Fruit fly (Drosophila melanogaster) whole organism, embryonic: Measurements from ENCODE around the gene isoQC.

ENCODE experiments used
- Atf3 ChIP-seq: fragments of 200-800 bp; sonication (Bioruptor generic); optimal IDR thresholded peaks from 3 replicates; lab custom pipeline; 2016; ENCODE audit warnings: missing biosample characterization, missing genetic modification characterization
- BtbVII ChIP-seq: fragments of 200-800 bp; sonication (Bioruptor generic); optimal IDR thresholded peaks from 3 replicates; lab custom pipeline; 2017; ENCODE audit warnings: missing biosample characterization, mild to moderate bottlenecking, missing genetic modification characterization
- CG10209 ChIP-seq: fragments of 200-800 bp; sonication (Bioruptor generic); optimal IDR thresholded peaks from 3 replicates; lab custom pipeline; 2017; ENCODE audit warnings: missing biosample characterization, mild to moderate bottlenecking, missing genetic modification characterization, missing genetic modification reagents
- CG11085 ChIP-seq: fragments of 200-800 bp; sonication (Bioruptor generic); IDR thresholded peaks from 2 replicates; pipeline ENCODE4 v1.3.6; 2022; ENCODE audit warnings: missing biosample characterization, missing genetic modification characterization
- CG11723 ChIP-seq: fragments of 200-800 bp; sonication (Bioruptor generic); optimal IDR thresholded peaks from 2 replicates; lab custom pipeline; 2017; ENCODE audit warnings: missing biosample characterization, mild to moderate bottlenecking, missing genetic modification characterization
- CG12219 ChIP-seq: fragments of 200-800 bp; sonication (Bioruptor generic); optimal IDR thresholded peaks from 3 replicates; lab custom pipeline; 2018; ENCODE audit warnings: missing biosample characterization, mild to moderate bottlenecking, missing genetic modification characterization
- CG12299 ChIP-seq: fragments of 200-800 bp; sonication (Bioruptor generic); optimal IDR thresholded peaks from 2 replicates; lab custom pipeline; 2018; ENCODE audit warnings: missing biosample characterization, mild to moderate bottlenecking, missing genetic modification characterization
- CG12942 ChIP-seq: fragments of 200-800 bp; sonication (Bioruptor generic); optimal IDR thresholded peaks from 3 replicates; lab custom pipeline; 2016; ENCODE audit warnings: missing biosample characterization, missing genetic modification characterization
- CG13424 ChIP-seq: fragments of 200-800 bp; sonication (Bioruptor generic); optimal IDR thresholded peaks from 2 replicates; lab custom pipeline; 2019; ENCODE audit warnings: missing biosample characterization, mild to moderate bottlenecking, missing genetic modification characterization, moderate library complexity
- CG13624 ChIP-seq: fragments of 200-800 bp; sonication (Bioruptor generic); optimal IDR thresholded peaks from 2 replicates; lab custom pipeline; 2016; ENCODE audit warnings: missing biosample characterization, missing genetic modification characterization
- CG15011 ChIP-seq: fragments of 200-800 bp; sonication (Bioruptor generic); optimal IDR thresholded peaks from 3 replicates; lab custom pipeline; 2018; ENCODE audit warnings: missing biosample characterization, mild to moderate bottlenecking, missing genetic modification characterization
- CG1603 ChIP-seq: fragments of 200-800 bp; sonication (Bioruptor generic); optimal IDR thresholded peaks from 2 replicates; lab custom pipeline; 2019; ENCODE audit warnings: missing biosample characterization, mild to moderate bottlenecking, missing genetic modification characterization, moderate library complexity
- CG17568 ChIP-seq: fragments of 200-800 bp; sonication (Bioruptor generic); optimal IDR thresholded peaks from 2 replicates; lab custom pipeline; 2018; ENCODE audit warnings: missing biosample characterization, mild to moderate bottlenecking, missing genetic modification characterization, moderate library complexity
- CG18619 ChIP-seq: fragments of 200-800 bp; sonication (Bioruptor generic); optimal IDR thresholded peaks from 3 replicates; lab custom pipeline; 2017; ENCODE audit warnings: missing biosample characterization, mild to moderate bottlenecking, missing genetic modification characterization
- CG2120 ChIP-seq: fragments of 200-800 bp; sonication (Bioruptor generic); optimal IDR thresholded peaks from 3 replicates; lab custom pipeline; 2016; ENCODE audit warnings: missing biosample characterization, missing genetic modification characterization
- CG3407 ChIP-seq: fragments of 200-800 bp; sonication (Bioruptor generic); optimal IDR thresholded peaks from 2 replicates; lab custom pipeline; 2018; ENCODE audit warnings: missing biosample characterization, mild to moderate bottlenecking, missing genetic modification characterization
- CG3726 ChIP-seq: fragments of 200-800 bp; sonication (Bioruptor generic); IDR thresholded peaks from 3 replicates; pipeline ENCODE4, ENCODE4 v1.3.6; 2022; ENCODE audit warnings: missing biosample characterization, missing genetic modification characterization
- CG4404 ChIP-seq: fragments of 200-800 bp; sonication (Bioruptor generic); IDR thresholded peaks from 2 replicates; pipeline ENCODE4 v1.3.6; 2022; ENCODE audit warnings: missing biosample characterization, missing genetic modification characterization
- CG7357 ChIP-seq: fragments of 200-800 bp; sonication (Bioruptor generic); IDR thresholded peaks from 3 replicates; pipeline ENCODE4 v1.3.6; 2022; ENCODE audit warnings: missing biosample characterization, missing genetic modification characterization
- CG8089 ChIP-seq: fragments of 200-800 bp; sonication (Bioruptor generic); optimal IDR thresholded peaks from 3 replicates; lab custom pipeline; 2016; ENCODE audit warnings: missing biosample characterization, missing genetic modification characterization
- CG9876 ChIP-seq: fragments of 200-800 bp; sonication (Bioruptor generic); optimal IDR thresholded peaks from 2 replicates; lab custom pipeline; 2016; ENCODE audit warnings: missing biosample characterization, missing genetic modification characterization
- E2f2 ChIP-seq: fragments of 200-800 bp; sonication (Bioruptor generic); IDR thresholded peaks from 2 replicates; pipeline ENCODE4 v1.3.6; 2022; ENCODE audit warnings: missing biosample characterization, missing genetic modification characterization
- Ets97D ChIP-seq: fragments of 200-800 bp; sonication (Bioruptor generic); optimal IDR thresholded peaks from 3 replicates; lab custom pipeline; 2016; ENCODE audit warnings: missing biosample characterization, missing genetic modification characterization
- HLHmδ ChIP-seq: fragments of 200-800 bp; sonication (Bioruptor generic); optimal IDR thresholded peaks from 2 replicates; lab custom pipeline; 2018; ENCODE audit warnings: missing biosample characterization, mild to moderate bottlenecking, missing genetic modification characterization, moderate library complexity
- Mad ChIP-seq: fragments of 200-800 bp; sonication (Bioruptor generic); optimal IDR thresholded peaks from 2 replicates; lab custom pipeline; 2016; ENCODE audit warnings: missing biosample characterization, missing genetic modification characterization
- Nf-YB ChIP-seq: fragments of 200-800 bp; sonication (Bioruptor generic); optimal IDR thresholded peaks from 3 replicates; lab custom pipeline; 2019; ENCODE audit warnings: missing biosample characterization, mild to moderate bottlenecking, missing genetic modification characterization, moderate library complexity
- Rfx ChIP-seq: fragments of 200-800 bp; sonication (Bioruptor generic); IDR thresholded peaks from 2 replicates; pipeline ENCODE4 v1.3.6; 2022; ENCODE audit warnings: missing biosample characterization, missing genetic modification characterization
- Side ChIP-seq: fragments of 200-800 bp; sonication (Bioruptor generic); optimal IDR thresholded peaks from 2 replicates; lab custom pipeline; 2016; ENCODE audit warnings: missing biosample characterization, missing genetic modification characterization
- Sin3A ChIP-seq: fragments of >200 bp; optimal IDR thresholded peaks from 2 replicates; lab custom pipeline; 2018
- Six4 ChIP-seq: fragments of 200-800 bp; sonication (Bioruptor generic); optimal IDR thresholded peaks from 2 replicates; lab custom pipeline; 2016; ENCODE audit warnings: missing biosample characterization, missing genetic modification characterization
- Xrp1 ChIP-seq: fragments of 200-800 bp; sonication (Bioruptor generic); IDR thresholded peaks from 2 replicates; pipeline ENCODE4 v1.3.6; 2022; ENCODE audit warnings: missing biosample characterization, missing genetic modification characterization
- ara ChIP-seq: fragments of 200-800 bp; sonication (Bioruptor generic); IDR thresholded peaks from 2 replicates; pipeline ENCODE4 v1.3.6; 2022; ENCODE audit warnings: missing biosample characterization, missing genetic modification characterization
- br ChIP-seq: fragments of >200 bp; optimal IDR thresholded peaks from 2 replicates; lab custom pipeline; 2017
- chif ChIP-seq, 2 experiments: fragments of 200-800 bp; sonication (Bioruptor generic); optimal IDR thresholded peaks; 3 replicates each; lab custom pipeline; 2016; ENCODE audit warnings: missing biosample characterization in 2 of 2, missing genetic modification characterization in 2 of 2
- crc ChIP-seq: fragments of 200-800 bp; sonication (Bioruptor generic); optimal IDR thresholded peaks from 2 replicates; lab custom pipeline; 2016; ENCODE audit warnings: missing biosample characterization, missing genetic modification characterization
- dati ChIP-seq: fragments of 200-800 bp; sonication (Bioruptor generic); IDR thresholded peaks from 2 replicates; pipeline ENCODE4 v1.3.6; 2022; ENCODE audit warnings: missing biosample characterization, missing genetic modification characterization
- fd102C ChIP-seq: fragments of 200-800 bp; sonication (Bioruptor generic); optimal IDR thresholded peaks from 2 replicates; lab custom pipeline; 2018; ENCODE audit warnings: missing biosample characterization, mild to moderate bottlenecking, missing genetic modification characterization, moderate library complexity
- fd96Cb ChIP-seq: fragments of 200-800 bp; sonication (Bioruptor generic); optimal IDR thresholded peaks from 2 replicates; lab custom pipeline; 2018; ENCODE audit warnings: missing biosample characterization, mild to moderate bottlenecking, missing genetic modification characterization, moderate library complexity
- kay ChIP-seq: fragments of 200-800 bp; sonication (Bioruptor generic); optimal IDR thresholded peaks from 2 replicates; lab custom pipeline; 2016; ENCODE audit warnings: missing biosample characterization, missing genetic modification characterization
- otp ChIP-seq: fragments of 200-800 bp; sonication (Bioruptor generic); IDR thresholded peaks from 3 replicates; pipeline ENCODE4, ENCODE4 v1.3.6; 2022; ENCODE audit warnings: missing biosample characterization, missing genetic modification characterization
- pan ChIP-seq, 4 experiments: fragments of >200 bp in 3 of 4; fragments of 200-800 bp in 1 of 4; sonication (Bioruptor generic) in 1 of 4; optimal IDR thresholded peaks in 3 of 4; IDR thresholded peaks in 1 of 4; 2 replicates each; pipeline versions ENCODE4 v1.3.6 to Lab custom; 2017 to 2022; ENCODE audit warnings: missing biosample characterization in 2 of 4, missing genetic modification characterization in 2 of 4, mixed read lengths in 1 of 4
- peb ChIP-seq: fragments of 200-800 bp; sonication (Bioruptor generic); IDR thresholded peaks from 2 replicates; pipeline ENCODE4 v1.3.6; 2022; ENCODE audit warnings: missing biosample characterization, missing genetic modification characterization
- pros ChIP-seq: fragments of 200-800 bp; sonication (Bioruptor generic); optimal IDR thresholded peaks from 3 replicates; lab custom pipeline; 2019; ENCODE audit warnings: missing biosample characterization, mild to moderate bottlenecking, missing genetic modification characterization, moderate library complexity
- run ChIP-seq: fragments of 200-800 bp; sonication (Bioruptor generic); optimal IDR thresholded peaks from 3 replicates; lab custom pipeline; 2018; ENCODE audit warnings: missing biosample characterization, mild to moderate bottlenecking, missing genetic modification characterization
- sima ChIP-seq: fragments of 200-800 bp; sonication (Bioruptor generic); optimal IDR thresholded peaks from 2 replicates; lab custom pipeline; 2016; ENCODE audit warnings: missing biosample characterization, missing genetic modification characterization
- tio ChIP-seq: fragments of 200-800 bp; sonication (Bioruptor generic); optimal IDR thresholded peaks from 2 replicates; lab custom pipeline; 2017; ENCODE audit warnings: missing biosample characterization, missing genetic modification characterization, inconsistent platforms
- toy ChIP-seq: fragments of 200-800 bp; sonication (Bioruptor generic); IDR thresholded peaks from 2 replicates; pipeline ENCODE4 v1.3.6; 2022; ENCODE audit warnings: missing biosample characterization, missing genetic modification characterization
- trem ChIP-seq: fragments of 200-800 bp; optimal IDR thresholded peaks from 3 replicates; lab custom pipeline; 2019; ENCODE audit warnings: missing biosample characterization, mild to moderate bottlenecking, missing genetic modification characterization, moderate library complexity
- unpg ChIP-seq: fragments of 200-800 bp; sonication (Bioruptor generic); optimal IDR thresholded peaks from 3 replicates; lab custom pipeline; 2018; ENCODE audit warnings: missing biosample characterization, mild to moderate bottlenecking, missing genetic modification characterization, moderate library complexity
- vvl ChIP-seq: fragments of 200-800 bp; sonication (Bioruptor generic); IDR thresholded peaks from 2 replicates; pipeline ENCODE4 v1.3.6; 2022; ENCODE audit warnings: missing biosample characterization, missing genetic modification characterization

Gene isoQC

dm6 chr3L:20444815-20445519 lies 29.3 kb upstream of the isoQC start (continued):
- peak; percentile 90 for TF ChIP-seq CG1603 (tag; lab: Kevin White, UChicago)
- TF ChIP-seq CG12219 (GFP tag; lab: Kevin White, UChicago): peak; percentile 83
- no peak for TF ChIP-seq sima (GFP tag; lab: Kevin White, UChicago)
- TF ChIP-seq Side (GFP tag; lab: Kevin White, UChicago): no peak
- TF ChIP-seq CG4404: peak; percentile 82
- no peak for TF ChIP-seq pan (optimal IDR thresholded peaks at IDR 0.05; lab: Kevin White, UChicago)
- peak in 1 of 2 experiments; percentile 94 for TF ChIP-seq pan (GFP tag; optimal IDR thresholded peaks at IDR 0.05 in 1 of 2, IDR thresholded peaks at IDR 0.05 in 1 of 2)
- TF ChIP-seq fd96Cb (tag; lab: Kevin White, UChicago): peak; percentile 87
- TF ChIP-seq Xrp1 (GFP tag; lab: Robert Waterston, UW): peak; percentile 93
- peak; percentile 80 for TF ChIP-seq Six4 (GFP tag; lab: Kevin White, UChicago)
- peak; percentile 82 for TF ChIP-seq CG3407 (GFP tag; lab: Kevin White, UChicago)
- peak; percentile 54 for TF ChIP-seq Mad (GFP tag; lab: Kevin White, UChicago)
- no peak for TF ChIP-seq crc (GFP tag; lab: Kevin White, UChicago)
- TF ChIP-seq CG17568 (GFP tag; lab: Kevin White, UChicago): peak; percentile 79
- peak; percentile 54 for TF ChIP-seq CG11723 (GFP tag; lab: Kevin White, UChicago)
- TF ChIP-seq dati (GFP tag; lab: Robert Waterston, UW): peak; percentile 74; the same call in 1 of the 2 replicates
- peak; percentile 17 for TF ChIP-seq Atf3
- no peak for TF ChIP-seq HLHmδ (GFP tag; lab: Kevin White, UChicago)
- TF ChIP-seq BtbVII (GFP tag; lab: Kevin White, UChicago): peak; percentile 84
- TF ChIP-seq E2f2 (GFP tag; lab: Robert Waterston, UW): peak; percentile 69
- peak; percentile 91 for TF ChIP-seq Rfx (GFP tag; lab: Robert Waterston, UW)
- peak; percentile 73 for TF ChIP-seq CG11085 (GFP tag; lab: Robert Waterston, UW)
- TF ChIP-seq Sin3A (lab: Kevin White, UChicago): no peak
- peak; percentile 93 for TF ChIP-seq unpg (GFP tag; lab: Kevin White, UChicago)
- TF ChIP-seq CG12299: peak; percentile 40
- TF ChIP-seq otp: peak; percentile 84
- peak; percentile 77 for TF ChIP-seq run (tag; lab: Kevin White, UChicago)
- TF ChIP-seq toy: peak; percentile 86
- no peak for TF ChIP-seq br (lab: Kevin White, UChicago)
- no peak for TF ChIP-seq CG8089 (GFP tag; lab: Kevin White, UChicago)
- TF ChIP-seq ara (GFP tag; lab: Robert Waterston, UW): peak; percentile 90
- TF ChIP-seq pros (GFP tag; lab: Kevin White, UChicago): no peak
- TF ChIP-seq CG13424 (tag; lab: Kevin White, UChicago): peak; percentile 82
- peak; percentile 72 for TF ChIP-seq CG15011 (GFP tag; lab: Kevin White, UChicago)
- no peak for TF ChIP-seq fd102C (GFP tag; lab: Kevin White, UChicago)
- TF ChIP-seq trem (tag; lab: Kevin White, UChicago): peak; percentile 71
- TF ChIP-seq kay (GFP tag; lab: Kevin White, UChicago): peak; percentile 62
- no peak for TF ChIP-seq CG9876
- peak; percentile 13 for TF ChIP-seq Ets97D
- peak; percentile 69 for TF ChIP-seq CG2120 (GFP tag; lab: Kevin White, UChicago)
- peak; percentile 78 for TF ChIP-seq CG18619 (GFP tag; lab: Kevin White, UChicago)
- peak; percentile 80; the same call in 2 of the 3 replicates for TF ChIP-seq CG7357
- peak; percentile 81 for TF ChIP-seq peb (GFP tag; lab: Robert Waterston, UW)
- peak; percentile 36 to 43 for TF ChIP-seq chif (GFP tag; optimal IDR thresholded peaks at IDR 0.05; lab: Kevin White, UChicago)
- peak; percentile 74; the same call in 1 of the 3 replicates for TF ChIP-seq CG3726
- TF ChIP-seq tio (GFP tag; lab: Kevin White, UChicago): peak; percentile 79
- peak; percentile 57 for TF ChIP-seq Nf-YB (GFP tag; lab: Kevin White, UChicago)
- peak; percentile 68 for TF ChIP-seq CG12942 (GFP tag; lab: Kevin White, UChicago)
- peak; percentile 96 for TF ChIP-seq vvl (GFP tag; lab: Robert Waterston, UW)
- TF ChIP-seq CG10209 (GFP tag; lab: Kevin White, UChicago): peak; percentile 83
- TF ChIP-seq CG13624 (GFP tag; lab: Kevin White, UChicago): peak; percentile 16
